Fruit fly (Drosophila melanogaster) whole organism, embryonic: Measurements from ENCODE around the gene Gen.

Experiments
- Adf1 ChIP-seq: fragments of 200-800 bp; sonication (Bioruptor generic); IDR thresholded peaks from 2 replicates; pipeline ENCODE4 v1.3.6; 2022; ENCODE audit warnings: missing biosample characterization, missing genetic modification characterization
- C15 ChIP-seq: fragments of 200-800 bp; sonication (Bioruptor generic); IDR thresholded peaks from 3 replicates; pipeline ENCODE4 v1.3.6; 2022; ENCODE audit warnings: missing biosample characterization, missing genetic modification characterization
- CG10462 ChIP-seq: fragments of 200-800 bp; sonication (Bioruptor generic); optimal IDR thresholded peaks from 2 replicates; lab custom pipeline; 2016; ENCODE audit warnings: missing biosample characterization, missing genetic modification characterization
- CG11695 ChIP-seq: fragments of 200-800 bp; sonication (Bioruptor generic); IDR thresholded peaks from 3 replicates; pipeline ENCODE4 v1.3.6; 2022; ENCODE audit warnings: missing biosample characterization, missing genetic modification characterization
- CG12299 ChIP-seq: fragments of 200-800 bp; sonication (Bioruptor generic); optimal IDR thresholded peaks from 2 replicates; lab custom pipeline; 2018; ENCODE audit warnings: missing biosample characterization, mild to moderate bottlenecking, missing genetic modification characterization
- CG14441 ChIP-seq: fragments of 200-800 bp; sonication (Bioruptor generic); IDR thresholded peaks from 2 replicates; pipeline ENCODE4 v1.3.6; 2022; ENCODE audit warnings: missing biosample characterization, missing genetic modification characterization
- CG17359 ChIP-seq: fragments of 200-800 bp; sonication (Bioruptor generic); optimal IDR thresholded peaks from 3 replicates; lab custom pipeline; 2018; ENCODE audit warnings: missing biosample characterization, mild to moderate bottlenecking, missing genetic modification characterization, moderate library complexity
- CG18262 ChIP-seq: fragments of 200-800 bp; optimal IDR thresholded peaks from 3 replicates; lab custom pipeline; 2019; ENCODE audit warnings: missing biosample characterization, mild to moderate bottlenecking, missing genetic modification characterization, moderate library complexity
- CG2875 ChIP-seq: fragments of 200-800 bp; sonication (Bioruptor generic); optimal IDR thresholded peaks from 2 replicates; lab custom pipeline; 2017; ENCODE audit warnings: missing biosample characterization, mild to moderate bottlenecking, missing genetic modification characterization, missing genetic modification reagents
- CG30431 ChIP-seq: fragments of 200-800 bp; sonication (Bioruptor generic); optimal IDR thresholded peaks from 2 replicates; lab custom pipeline; 2017; ENCODE audit warnings: missing biosample characterization, missing genetic modification characterization
- CG4404 ChIP-seq: fragments of 200-800 bp; sonication (Bioruptor generic); IDR thresholded peaks from 2 replicates; pipeline ENCODE4 v1.3.6; 2022; ENCODE audit warnings: missing biosample characterization, missing genetic modification characterization
- CG4617 ChIP-seq: fragments of 200-800 bp; sonication (Bioruptor generic); optimal IDR thresholded peaks from 3 replicates; lab custom pipeline; 2016; ENCODE audit warnings: missing biosample characterization, missing genetic modification characterization, borderline replicate concordance
- CG7987 ChIP-seq: fragments of 200-800 bp; sonication (Bioruptor generic); optimal IDR thresholded peaks from 2 replicates; lab custom pipeline; 2018; ENCODE audit warnings: missing biosample characterization, mild to moderate bottlenecking, missing genetic modification characterization, moderate library complexity
- CG8089 ChIP-seq: fragments of 200-800 bp; sonication (Bioruptor generic); optimal IDR thresholded peaks from 3 replicates; lab custom pipeline; 2016; ENCODE audit warnings: missing biosample characterization, missing genetic modification characterization
- CG8290 ChIP-seq, 3 experiments: fragments of 200-800 bp; sonication (Bioruptor generic); optimal IDR thresholded peaks; 2 replicates each; lab custom pipeline; 2016 to 2019; ENCODE audit warnings: missing biosample characterization in 3 of 3, missing genetic modification characterization in 3 of 3, mild to moderate bottlenecking in 2 of 3, moderate library complexity in 1 of 3
- CG9609 ChIP-seq: fragments of 200-800 bp; sonication (Bioruptor generic); optimal IDR thresholded peaks from 3 replicates; lab custom pipeline; 2016; ENCODE audit warnings: missing biosample characterization, missing genetic modification characterization
- CG9727 ChIP-seq: fragments of 200-800 bp; sonication (Bioruptor generic); optimal IDR thresholded peaks from 3 replicates; lab custom pipeline; 2017; ENCODE audit warnings: missing biosample characterization, mild to moderate bottlenecking, missing genetic modification characterization
- D19B ChIP-seq: fragments of 200-800 bp; sonication (Bioruptor generic); optimal IDR thresholded peaks from 2 replicates; lab custom pipeline; 2017; ENCODE audit warnings: missing biosample characterization, mild to moderate bottlenecking, missing genetic modification characterization
- Doc3 ChIP-seq: fragments of 200-800 bp; sonication (Bioruptor generic); IDR thresholded peaks from 3 replicates; pipeline ENCODE4 v1.3.6; 2022; ENCODE audit warnings: missing biosample characterization, missing genetic modification characterization; ENCODE audit not compliant: partially characterized antibody
- Fer1 ChIP-seq: fragments of 200-800 bp; sonication (Bioruptor generic); optimal IDR thresholded peaks from 2 replicates; lab custom pipeline; 2017; ENCODE audit warnings: missing biosample characterization, mild to moderate bottlenecking, missing genetic modification characterization
- Fer3 ChIP-seq: fragments of 200-800 bp; sonication (Bioruptor generic); optimal IDR thresholded peaks from 2 replicates; lab custom pipeline; 2018; ENCODE audit warnings: missing biosample characterization, mild to moderate bottlenecking, missing genetic modification characterization, moderate library complexity
- Gug ChIP-seq: fragments of 200-800 bp; sonication (Bioruptor generic); IDR thresholded peaks from 4 replicates; pipeline ENCODE4 v1.3.6; 2022; ENCODE audit warnings: missing biosample characterization, missing genetic modification characterization
- H2.0 ChIP-seq: fragments of 200-800 bp; sonication (Bioruptor generic); IDR thresholded peaks from 2 replicates; pipeline ENCODE4 v1.3.6; 2022; ENCODE audit warnings: missing biosample characterization, missing genetic modification characterization
- Hr3 ChIP-seq: fragments of 200-800 bp; sonication (Bioruptor generic); optimal IDR thresholded peaks from 3 replicates; lab custom pipeline; 2016; ENCODE audit warnings: missing biosample characterization, missing genetic modification characterization
- MESR4 ChIP-seq: fragments of 200-800 bp; sonication (Bioruptor generic); optimal IDR thresholded peaks from 2 replicates; lab custom pipeline; 2018; ENCODE audit warnings: missing biosample characterization, mild to moderate bottlenecking, missing genetic modification characterization, moderate library complexity
- MTF-1 ChIP-seq: fragments of 200-800 bp; sonication (Bioruptor generic); optimal IDR thresholded peaks from 2 replicates; lab custom pipeline; 2018; ENCODE audit warnings: missing biosample characterization, mild to moderate bottlenecking, missing genetic modification characterization, borderline replicate concordance
- Mad ChIP-seq: fragments of 200-800 bp; sonication (Bioruptor generic); optimal IDR thresholded peaks from 2 replicates; lab custom pipeline; 2016; ENCODE audit warnings: missing biosample characterization, missing genetic modification characterization
- NfI ChIP-seq: fragments of 200-800 bp; sonication (Bioruptor generic); optimal IDR thresholded peaks from 3 replicates; lab custom pipeline; 2018; ENCODE audit warnings: missing biosample characterization, mild to moderate bottlenecking, missing genetic modification characterization, moderate library complexity
- Oaz ChIP-seq: fragments of 200-800 bp; sonication (Bioruptor generic); IDR thresholded peaks from 2 replicates; pipeline ENCODE4 v1.3.6; 2022; ENCODE audit warnings: missing biosample characterization, missing genetic modification characterization
- Sox100B ChIP-seq: fragments of 200-800 bp; sonication (Bioruptor generic); optimal IDR thresholded peaks from 3 replicates; lab custom pipeline; 2018; ENCODE audit warnings: missing biosample characterization, mild to moderate bottlenecking, missing genetic modification characterization
- Sry-δ ChIP-seq: fragments of 200-800 bp; sonication (Bioruptor generic); optimal IDR thresholded peaks from 2 replicates; lab custom pipeline; 2016; ENCODE audit warnings: missing biosample characterization, missing genetic modification characterization
- ab ChIP-seq: fragments of 200-800 bp; sonication (Bioruptor generic); optimal IDR thresholded peaks from 2 replicates; lab custom pipeline; 2016; ENCODE audit warnings: missing biosample characterization, missing genetic modification characterization
- ac ChIP-seq: fragments of 200-800 bp; sonication (Bioruptor generic); optimal IDR thresholded peaks from 3 replicates; lab custom pipeline; 2017; ENCODE audit warnings: missing biosample characterization, mild to moderate bottlenecking, missing genetic modification characterization
- cas ChIP-seq: fragments of 200-800 bp; sonication (Bioruptor generic); IDR thresholded peaks from 2 replicates; pipeline ENCODE4 v1.3.6; 2022; ENCODE audit warnings: missing biosample characterization, missing genetic modification characterization
- cwo ChIP-seq: fragments of 200-800 bp; sonication (Bioruptor generic); optimal IDR thresholded peaks from 3 replicates; lab custom pipeline; 2017; ENCODE audit warnings: missing biosample characterization, missing genetic modification characterization, mild to moderate bottlenecking, moderate library complexity, missing genetic modification reagents
- da ChIP-seq: fragments of 200-800 bp; sonication (Bioruptor generic); optimal IDR thresholded peaks from 2 replicates; lab custom pipeline; 2016; ENCODE audit warnings: missing biosample characterization, missing genetic modification characterization
- esg ChIP-seq: fragments of 200-800 bp; sonication (Bioruptor generic); conservative IDR thresholded peaks from 2 replicates; pipeline ENCODE4 v1.3.6; 2022; ENCODE audit warnings: missing biosample characterization, missing genetic modification characterization
- fd64A ChIP-seq: fragments of 200-800 bp; sonication (Bioruptor generic); optimal IDR thresholded peaks from 3 replicates; lab custom pipeline; 2018; ENCODE audit warnings: missing biosample characterization, mild to moderate bottlenecking, missing genetic modification characterization
- ftz-f1 ChIP-seq: fragments of 200-800 bp; sonication (Bioruptor generic); optimal IDR thresholded peaks from 2 replicates; lab custom pipeline; 2016; ENCODE audit warnings: missing biosample characterization, missing genetic modification characterization
- gcm ChIP-seq: fragments of 200-800 bp; sonication (Bioruptor generic); optimal IDR thresholded peaks from 2 replicates; lab custom pipeline; 2019; ENCODE audit warnings: missing biosample characterization, mild to moderate bottlenecking, missing genetic modification characterization, moderate library complexity
- grn ChIP-seq: fragments of 200-800 bp; sonication (Bioruptor generic); optimal IDR thresholded peaks from 3 replicates; lab custom pipeline; 2017; ENCODE audit warnings: missing biosample characterization, missing genetic modification characterization
- gsb ChIP-seq: fragments of 200-800 bp; sonication (Bioruptor generic); IDR thresholded peaks from 2 replicates; pipeline ENCODE4 v1.3.6; 2022; ENCODE audit warnings: missing biosample characterization, missing genetic modification characterization
- hth ChIP-seq: fragments of >200 bp; optimal IDR thresholded peaks from 2 replicates; lab custom pipeline; 2017; ENCODE audit warnings: inconsistent platforms
- maf-S ChIP-seq: fragments of 200-800 bp; sonication (Bioruptor generic); optimal IDR thresholded peaks from 2 replicates; lab custom pipeline; 2016; ENCODE audit warnings: missing biosample characterization, missing genetic modification characterization
- mld ChIP-seq: fragments of 200-800 bp; sonication (Bioruptor generic); IDR thresholded peaks from 3 replicates; pipeline ENCODE4 v1.3.6; 2022; ENCODE audit warnings: missing biosample characterization, missing genetic modification characterization; ENCODE audit not compliant: partially characterized antibody
- nau ChIP-seq: fragments of 200-800 bp; sonication (Bioruptor generic); optimal IDR thresholded peaks from 3 replicates; lab custom pipeline; 2017; ENCODE audit warnings: missing biosample characterization, mild to moderate bottlenecking, missing genetic modification characterization, missing genetic modification reagents
- otp ChIP-seq: fragments of 200-800 bp; sonication (Bioruptor generic); IDR thresholded peaks from 3 replicates; pipeline ENCODE4, ENCODE4 v1.3.6; 2022; ENCODE audit warnings: missing biosample characterization, missing genetic modification characterization
- run ChIP-seq: fragments of 200-800 bp; sonication (Bioruptor generic); optimal IDR thresholded peaks from 3 replicates; lab custom pipeline; 2018; ENCODE audit warnings: missing biosample characterization, mild to moderate bottlenecking, missing genetic modification characterization
- salm ChIP-seq: fragments of 200-800 bp; sonication (Bioruptor generic); optimal IDR thresholded peaks from 2 replicates; lab custom pipeline; 2018; ENCODE audit warnings: missing biosample characterization, mild to moderate bottlenecking, missing genetic modification characterization
- slou ChIP-seq: fragments of 200-800 bp; sonication (Bioruptor generic); optimal IDR thresholded peaks from 3 replicates; lab custom pipeline; 2016; ENCODE audit warnings: missing biosample characterization, missing genetic modification characterization
- sug ChIP-seq: fragments of 200-800 bp; optimal IDR thresholded peaks from 2 replicates; lab custom pipeline; 2019; ENCODE audit warnings: missing biosample characterization, mild to moderate bottlenecking, missing genetic modification characterization, moderate library complexity

The Gen gene

dm6 chr3L:5139312-5139711 lies 12.9 kb downstream of the Gen start, which contains the start of the genes Tcs5 and CHMP2B (continued):
- peak; percentile 97 for TF ChIP-seq CG18262
- peak; percentile 99 for TF ChIP-seq slou (GFP tag; lab: Kevin White, UChicago)
- TF ChIP-seq CG11695 = peak; percentile 100
- peak; percentile 99 for TF ChIP-seq da (GFP tag; lab: Kevin White, UChicago)
- TF ChIP-seq cas (GFP tag; lab: Robert Waterston, UW) = peak; percentile 100
- peak; percentile 99 for TF ChIP-seq CG8089 (GFP tag; lab: Kevin White, UChicago)
- peak; percentile 100 for TF ChIP-seq CG30431
- TF ChIP-seq CG9609 = peak; percentile 100
- TF ChIP-seq hth (lab: Kevin White, UChicago) = no peak
- peak; percentile 100 for TF ChIP-seq C15
- TF ChIP-seq Mad (GFP tag; lab: Kevin White, UChicago) = peak; percentile 100
- peak; percentile 99 for TF ChIP-seq ab
- TF ChIP-seq CG7987 (GFP tag; lab: Kevin White, UChicago) = peak; percentile 99
- TF ChIP-seq MESR4 (GFP tag; lab: Kevin White, UChicago) = peak; percentile 94
- TF ChIP-seq CG8290 (GFP tag; optimal IDR thresholded peaks at IDR 0.05; lab: Kevin White, UChicago) = peak; percentile 99
- TF ChIP-seq CG8290 (tag; optimal IDR thresholded peaks at IDR 0.05; lab: Kevin White, UChicago) = peak; percentile 98 to 99
- peak; percentile 96 for TF ChIP-seq ftz-f1
- TF ChIP-seq gsb = peak; percentile 100
- peak; percentile 100 for TF ChIP-seq otp (GFP tag; lab: Robert Waterston, UW)
- peak; percentile 100 for TF ChIP-seq H2.0
- TF ChIP-seq gcm (GFP tag; lab: Kevin White, UChicago) = peak; percentile 99
- peak; percentile 100 for TF ChIP-seq Gug
- TF ChIP-seq Hr3 (GFP tag; lab: Kevin White, UChicago) = peak; percentile 100
- TF ChIP-seq cwo (GFP tag; lab: Kevin White, UChicago) = peak; percentile 98
- TF ChIP-seq Fer1 (GFP tag; lab: Kevin White, UChicago) = peak; percentile 99
- peak; percentile 100 for TF ChIP-seq maf-S (GFP tag; lab: Kevin White, UChicago)
- TF ChIP-seq sug (tag; lab: Kevin White, UChicago) = peak; percentile 99
- peak; percentile 99 for TF ChIP-seq salm
- TF ChIP-seq esg (GFP tag; lab: Robert Waterston, UW) = peak; percentile 100
- peak; percentile 94 for TF ChIP-seq Adf1
- TF ChIP-seq MTF-1 (GFP tag; lab: Kevin White, UChicago) = peak; percentile 99
- peak; percentile 100 for TF ChIP-seq CG10462
- peak; percentile 85 for TF ChIP-seq Sry-δ (GFP tag; lab: Kevin White, UChicago)
- TF ChIP-seq grn (GFP tag; lab: Kevin White, UChicago) = peak; percentile 95
- TF ChIP-seq Fer3 = peak; percentile 100
- TF ChIP-seq CG14441 (GFP tag; lab: Robert Waterston, UW) = peak; percentile 100
- TF ChIP-seq Sox100B (GFP tag; lab: Kevin White, UChicago) = peak; percentile 98
- TF ChIP-seq fd64A (GFP tag; lab: Kevin White, UChicago) = peak; percentile 99
- peak; percentile 99 for TF ChIP-seq ac (GFP tag; lab: Kevin White, UChicago)
- TF ChIP-seq nau = peak; percentile 99
- peak; percentile 100 for TF ChIP-seq CG17359
- TF ChIP-seq D19B = peak; percentile 98
- peak; percentile 99 for TF ChIP-seq CG12299 (tag; lab: Kevin White, UChicago)
- no peak for TF ChIP-seq mld (GFP tag; lab: Robert Waterston, UW)
- TF ChIP-seq Oaz (GFP tag; lab: Robert Waterston, UW) = peak; percentile 100
- peak; percentile 100 for TF ChIP-seq CG2875 (GFP tag; lab: Kevin White, UChicago)
- peak; percentile 99 for TF ChIP-seq CG9727 (GFP tag; lab: Kevin White, UChicago)
- TF ChIP-seq CG4404 (GFP tag; lab: Robert Waterston, UW) = peak; percentile 100
- peak; percentile 100 for TF ChIP-seq CG4617 (GFP tag; lab: Kevin White, UChicago)
- TF ChIP-seq NfI = peak; percentile 100
- no peak for TF ChIP-seq Doc3 (GFP tag; lab: Robert Waterston, UW)
- peak; percentile 98 for TF ChIP-seq run (tag; lab: Kevin White, UChicago)
